Worm (Caenorhabditis elegans): ENCODE data around the gene ZK856.7.

DNA sequence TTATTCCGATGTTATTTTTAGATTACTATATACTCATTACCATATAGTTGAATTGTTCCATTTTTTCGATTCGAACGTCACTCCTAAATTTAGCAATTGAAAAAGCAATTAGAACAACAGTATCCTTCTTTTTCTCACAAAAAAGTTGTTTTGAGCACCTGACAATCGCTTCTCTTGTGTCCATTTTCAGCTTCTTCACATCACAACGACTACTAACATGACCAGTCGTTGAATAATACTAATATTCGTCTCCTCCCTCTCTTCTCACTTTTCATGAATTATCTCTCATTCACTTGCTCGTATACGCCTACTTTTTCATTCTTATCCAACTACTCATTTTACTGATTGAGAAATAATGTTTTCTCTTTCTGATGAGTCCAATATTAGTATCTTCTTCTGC lies 14.8 kb downstream of the ZK856.7 start, which contains the start of gene ZK856.14:
- TF ChIP-seq mml-1 (tag; optimal IDR thresholded peaks at IDR 0.05) (no peak), ceh-9 (tag; optimal IDR thresholded peaks at IDR 0.05) (no peak), lsy-12 (tag; optimal IDR thresholded peaks at IDR 0.05) (no peak), snpc-4 (tag; optimal IDR thresholded peaks at IDR 0.05) (no peak), fkh-10 (GFP tag; optimal IDR thresholded peaks at IDR 0.05) (no peak), elt-3 (tag; optimal IDR thresholded peaks at IDR 0.05) (no peak), nhr-12 (tag; optimal IDR thresholded peaks at IDR 0.05) (no peak), jun-1 (tag; optimal IDR thresholded peaks at IDR 0.05) (no peak)
